Worm (Caenorhabditis elegans): ENCODE measurements around the gene C31H2.14.

C31H2.14 gene

DNA sequence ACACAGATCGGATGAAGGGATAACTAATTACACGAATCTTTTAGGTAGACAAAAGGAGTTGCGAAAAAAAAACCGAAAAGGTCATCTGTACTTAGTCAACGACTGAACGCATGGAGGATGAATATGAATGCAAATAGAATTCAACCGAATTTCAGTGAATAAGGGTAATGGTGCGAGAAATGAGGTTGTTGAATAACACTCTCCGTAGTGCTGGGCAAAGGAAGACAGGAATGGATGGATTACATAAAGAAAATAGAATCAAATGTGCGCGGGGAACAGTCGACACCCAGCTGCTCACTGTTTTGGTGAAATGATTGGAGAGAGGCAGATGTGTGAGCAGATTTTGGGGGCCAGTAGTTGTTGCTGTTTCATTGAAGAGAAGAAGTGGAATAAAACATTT lies 23.7 kb upstream of the C31H2.14 start:
- TF ChIP-seq F44E2.7 (GFP tag; IDR thresholded peaks at IDR 0.05) (no peak), nhr-25 (tag; optimal IDR thresholded peaks at IDR 0.05; ENCODE audit: borderline replicate concordance, insufficient read depth) (peak; percentile 6)

ce11 chrX:5129447-5129846 lies 18.6 kb upstream of the C31H2.14 start:
- TF ChIP-seq ces-1 (GFP tag; optimal IDR thresholded peaks at IDR 0.05), result peak; percentile 83
- no peak for TF ChIP-seq jun-1 (tag; optimal IDR thresholded peaks at IDR 0.05)
- no peak for TF ChIP-seq nhr-6 (tag; optimal IDR thresholded peaks at IDR 0.05)

ce11 chrX:5131760-5132159 lies 16.3 kb upstream of the C31H2.14 start:
- TF ChIP-seq zag-1 (tag; optimal IDR thresholded peaks at IDR 0.05), result no peak
- TF ChIP-seq pqm-1 (tag; optimal IDR thresholded peaks at IDR 0.05), result no peak

DNA sequence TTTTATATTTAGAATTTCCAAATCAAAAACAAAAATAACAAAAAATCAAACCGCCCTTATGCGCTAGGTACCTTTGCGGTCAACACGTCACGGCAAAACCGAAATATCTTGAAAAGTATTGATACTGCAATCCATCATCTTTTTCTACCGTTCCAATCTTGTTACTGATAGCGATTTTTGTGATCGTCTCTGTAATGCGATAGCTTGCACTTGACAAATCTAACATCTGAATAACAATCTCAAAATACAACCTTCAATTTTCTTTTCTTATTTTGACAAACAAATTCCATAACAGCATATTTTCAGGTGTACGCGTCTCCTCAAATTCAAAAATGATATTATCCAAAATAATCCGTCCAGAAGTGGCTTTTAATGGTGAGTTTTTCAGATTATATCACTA lies 14.0 kb upstream of the C31H2.14 start, which contains the start of gene tbc-7:
Gene tbc-7, plus strand, starts transcription at position 301 of the 400 bp plus-strand sequence.
- TF ChIP-seq ceh-44 (GFP tag; IDR thresholded peaks at IDR 0.05) (no peak), lsy-2 (tag; optimal IDR thresholded peaks at IDR 0.05) (no peak), nhr-28 (tag; optimal IDR thresholded peaks at IDR 0.05) (no peak), php-3 (GFP tag; IDR thresholded peaks at IDR 0.05) (no peak), dpl-1 (GFP tag; optimal IDR thresholded peaks at IDR 0.05) (no peak), ZK337.2 (GFP tag; IDR thresholded peaks at IDR 0.05) (no peak), hmg-1.1 (GFP tag; IDR thresholded peaks at IDR 0.05) (no peak), unc-130 (GFP tag; optimal IDR thresholded peaks at IDR 0.05) (no peak), nhr-41 (GFP tag; IDR thresholded peaks at IDR 0.05) (no peak), Y48G9A.11 (GFP tag; IDR thresholded peaks at IDR 0.05) (no peak), pqm-1 (tag; optimal IDR thresholded peaks at IDR 0.05) (no peak), zip-2 (tag; optimal IDR thresholded peaks at IDR 0.05) (no peak), lin-29 (GFP tag; IDR thresholded peaks at IDR 0.05) (no peak)

DNA sequence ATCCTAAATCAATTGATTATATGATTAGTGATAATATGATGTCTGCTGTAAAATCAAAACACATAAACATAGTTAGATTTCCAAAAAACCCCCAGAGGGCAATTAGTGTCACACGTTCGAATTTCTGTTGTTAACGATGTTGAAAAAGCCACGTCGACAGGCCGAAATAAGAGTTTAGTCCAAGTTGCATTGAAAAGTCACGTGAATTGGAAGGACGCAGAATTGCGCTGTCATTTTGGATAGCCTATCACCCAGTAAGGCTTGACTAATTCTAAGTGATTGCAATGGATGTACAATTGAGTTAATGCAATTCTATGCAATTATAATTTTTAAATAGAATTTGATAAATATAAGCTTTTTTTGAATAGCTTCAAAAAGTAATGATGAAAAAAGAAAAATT lies 12.5 kb upstream of the C31H2.14 start:
- TF ChIP-seq jun-1 (tag; optimal IDR thresholded peaks at IDR 0.05) (no peak), aha-1 (tag) (peak; percentile 60), hlh-11 (tag; optimal IDR thresholded peaks at IDR 0.05) (peak; percentile 9), nhr-28 (tag; optimal IDR thresholded peaks at IDR 0.05) (peak; percentile 5)

DNA sequence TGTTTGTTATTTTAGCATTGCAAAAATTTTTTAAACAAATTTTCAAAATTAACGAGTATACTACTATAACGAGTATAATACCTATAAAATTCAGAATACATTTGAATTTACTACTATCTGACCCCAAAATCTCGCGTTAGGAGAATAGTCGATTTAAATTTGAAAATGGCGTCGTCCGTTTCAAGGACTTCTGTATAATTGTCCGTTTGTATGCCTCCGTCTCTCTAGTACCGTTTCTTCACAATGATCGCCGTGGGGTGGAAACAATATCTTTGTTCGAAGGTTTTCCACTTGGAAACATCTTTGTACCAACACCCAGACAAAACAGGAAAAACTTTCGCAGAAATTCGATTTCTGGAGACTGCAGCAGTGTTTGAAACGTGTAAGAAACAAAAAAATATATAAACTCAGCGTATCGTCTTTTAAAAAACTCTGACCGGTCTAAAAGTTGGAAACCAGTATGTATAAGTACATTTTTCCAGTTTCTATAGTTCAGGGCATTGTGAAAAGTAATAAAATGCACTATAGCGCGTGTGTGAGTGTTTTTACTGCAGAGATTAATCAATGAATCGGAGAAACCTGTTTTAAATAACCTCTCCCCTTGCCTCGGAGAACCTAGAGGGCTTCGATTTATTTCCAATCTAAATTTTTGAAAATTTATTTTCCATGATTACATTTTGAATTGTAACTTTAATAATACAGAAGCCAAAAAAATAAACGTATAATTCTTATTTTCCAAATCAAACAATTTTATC lies 10.1 kb upstream of the C31H2.14 start:
- TF ChIP-seq aha-1 (tag) (peak; percentile 69), F37D6.2 (tag; optimal IDR thresholded peaks at IDR 0.05) (no peak), nhr-6 (tag; optimal IDR thresholded peaks at IDR 0.05) (no peak)

DNA sequence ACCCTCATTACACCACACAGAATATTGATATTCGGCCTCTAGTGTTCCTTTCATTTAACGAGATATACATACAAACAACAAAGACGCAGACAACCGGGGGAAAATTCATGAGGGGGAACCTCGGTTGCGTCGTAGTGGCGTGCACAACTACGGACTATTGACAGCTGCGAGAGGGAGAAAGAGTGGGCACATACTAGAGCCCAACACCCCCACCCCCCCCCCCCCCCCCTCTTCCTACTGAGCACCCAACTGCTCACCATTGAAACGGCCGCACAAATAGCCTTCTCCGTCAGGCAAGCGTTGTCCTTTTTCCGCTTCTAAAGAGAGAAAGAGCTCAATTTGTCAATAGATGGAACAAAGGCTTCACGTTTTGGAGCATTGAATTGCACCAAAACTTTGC lies 7.8 kb upstream of the C31H2.14 start:
- TF ChIP-seq unc-39 (tag; optimal IDR thresholded peaks at IDR 0.05) (no peak), ctbp-1 (GFP tag; IDR thresholded peaks at IDR 0.05) (peak; percentile 42; the same call in 1 of the 2 replicates), hmg-1.1 (GFP tag; IDR thresholded peaks at IDR 0.05) (peak; percentile 80), set-16 (GFP tag; IDR thresholded peaks at IDR 0.05) (peak; percentile 85; the same call in 1 of the 2 replicates), arid-1 (GFP tag; conservative IDR thresholded peaks at IDR 0.05) (no peak), pha-4 (GFP tag; IDR thresholded peaks at IDR 0.05) (peak; percentile 43; the same call in 1 of the 2 replicates), pha-4 (tag; optimal IDR thresholded peaks at IDR 0.05) (no peak), php-3 (GFP tag; IDR thresholded peaks at IDR 0.05) (no peak), unc-62 (GFP tag; optimal IDR thresholded peaks at IDR 0.05 in 1 of 2) (peak in 1 of 2 experiments; percentile 42), unc-62 (tag; optimal IDR thresholded peaks at IDR 0.05) (no peak), ces-1 (GFP tag; optimal IDR thresholded peaks at IDR 0.05) (no peak), hlh-11 (tag; optimal IDR thresholded peaks at IDR 0.05) (peak; percentile 50), lin-15B (tag; optimal IDR thresholded peaks at IDR 0.05) (no peak), hlh-30 (tag; optimal IDR thresholded peaks at IDR 0.05; ENCODE audit: insufficient read depth) (peak; percentile 11), T20F7.1 (GFP tag; optimal IDR thresholded peaks at IDR 0.05) (no peak), hif-1 (tag; optimal IDR thresholded peaks at IDR 0.05) (peak in 1 of 2 experiments; percentile 17), lin-39 (tag; optimal IDR thresholded peaks at IDR 0.05) (no peak), mep-1 (tag; optimal IDR thresholded peaks at IDR 0.05) (peak; percentile 37), tra-1 (GFP tag; IDR thresholded peaks at IDR 0.05) (0 out of 2 replicates have a peak, but pooled peaks have one; percentile 24)
